Worm (Caenorhabditis elegans): ENCODE results near the gene dpy-28.

Gene dpy-28

DNA sequence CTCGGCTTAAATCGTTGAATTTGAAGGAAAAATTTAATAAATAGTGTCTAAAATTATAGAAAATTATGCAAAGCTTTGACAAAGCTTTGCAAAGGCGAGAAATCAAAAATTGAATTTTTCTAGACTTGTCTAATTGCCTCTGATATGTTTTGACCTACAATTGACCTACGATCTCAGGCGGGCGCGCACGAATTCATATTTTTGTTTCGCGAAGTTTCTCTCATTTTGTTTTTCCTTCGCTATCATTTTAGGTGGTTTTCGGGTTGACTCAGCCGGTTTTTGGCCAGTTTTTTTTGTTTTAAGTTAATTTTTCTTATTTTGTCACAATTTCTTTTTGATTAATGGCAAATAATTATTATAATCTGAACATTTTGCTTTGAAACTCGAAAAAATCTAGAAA is 44.3 kb downstream of the dpy-28 start (continued):
- TF ChIP-seq C06A6.2 (GFP tag; conservative IDR thresholded peaks at IDR 0.05): no peak
- TF ChIP-seq xnd-1 (tag; optimal IDR thresholded peaks at IDR 0.05): peak; percentile 97
- TF ChIP-seq Y79H2A.3 (GFP tag; conservative IDR thresholded peaks at IDR 0.05): peak; percentile 69; the same call in 1 of the 2 replicates
- peak; percentile 80; the same call in 1 of the 2 replicates for TF ChIP-seq Y95B8A.8 (GFP tag; IDR thresholded peaks at IDR 0.05)
- TF ChIP-seq B0035.1 (tag; optimal IDR thresholded peaks at IDR 0.05): no peak
- peak; percentile 75 for TF ChIP-seq ceh-100 (GFP tag; IDR thresholded peaks at IDR 0.05)
- TF ChIP-seq lag-1 (GFP tag; IDR thresholded peaks at IDR 0.05): no peak
- TF ChIP-seq snpc-1.1 (tag; optimal IDR thresholded peaks at IDR 0.05; ENCODE audit: insufficient read depth): peak; percentile 38
- TF ChIP-seq tbp1 (GFP tag; optimal IDR thresholded peaks at IDR 0.05): peak; percentile 41
- TF ChIP-seq T07F8.4 (tag; optimal IDR thresholded peaks at IDR 0.05): no peak
- peak; percentile 21 for TF ChIP-seq snpc-1.3 (tag; optimal IDR thresholded peaks at IDR 0.05; ENCODE audit: insufficient read depth)
- TF ChIP-seq lin-35 (GFP tag; optimal IDR thresholded peaks at IDR 0.05): peak in 1 of 3 experiments; percentile 84
- TF ChIP-seq F57C9.4 (tag; optimal IDR thresholded peaks at IDR 0.05): no peak
- TF ChIP-seq athp-1 (tag; optimal IDR thresholded peaks at IDR 0.05): no peak
- no peak for TF ChIP-seq ztf-22 (GFP tag; optimal IDR thresholded peaks at IDR 0.05)
- no peak for TF ChIP-seq atf-7 (tag; optimal IDR thresholded peaks at IDR 0.05)
- TF ChIP-seq C17E4.6 (GFP tag; IDR thresholded peaks at IDR 0.05): no peak; the same call in 1 of the 2 replicates
- no peak for TF ChIP-seq ztf-3 (GFP tag; optimal IDR thresholded peaks at IDR 0.05)
- TF ChIP-seq let-526 (GFP tag; IDR thresholded peaks at IDR 0.05): no peak
- peak; percentile 73 for TF ChIP-seq lin-54 (GFP tag; optimal IDR thresholded peaks at IDR 0.05)
- TF ChIP-seq Y53G8AR.9 (GFP tag; conservative IDR thresholded peaks at IDR 0.05): peak; percentile 75; the same call in 1 of the 2 replicates
- TF ChIP-seq hlh-26 (GFP tag; conservative IDR thresholded peaks at IDR 0.05): no peak
- TF ChIP-seq F22D6.2 (tag; optimal IDR thresholded peaks at IDR 0.05): no peak
- peak; percentile 59; the same call in 1 of the 2 replicates for TF ChIP-seq nfyb-1 (GFP tag; IDR thresholded peaks at IDR 0.05)
- TF ChIP-seq lin-26 (GFP tag; IDR thresholded peaks at IDR 0.05): no peak
- no peak for TF ChIP-seq egl-44 (GFP tag; IDR thresholded peaks at IDR 0.05)
- TF ChIP-seq hsf-1 (GFP tag; IDR thresholded peaks at IDR 0.05): peak; percentile 99
- TF ChIP-seq unc-62 (GFP tag; optimal IDR thresholded peaks at IDR 0.05): no peak
- peak; percentile 89 for TF ChIP-seq tlf-1 (GFP tag; optimal IDR thresholded peaks at IDR 0.05)
- peak; percentile 3 for TF ChIP-seq rpc-1 (optimal IDR thresholded peaks at IDR 0.05)
- TF ChIP-seq rpc-1 (tag; optimal IDR thresholded peaks at IDR 0.05): no peak
- peak; percentile 14 for TF ChIP-seq him-1 (tag; optimal IDR thresholded peaks at IDR 0.05)
- no peak; the same call in 1 of the 2 replicates for TF ChIP-seq ekl-4 (GFP tag; IDR thresholded peaks at IDR 0.05)
- TF ChIP-seq ceh-79 (tag; optimal IDR thresholded peaks at IDR 0.05): no peak
- TF ChIP-seq die-1 (tag; optimal IDR thresholded peaks at IDR 0.05): no peak
- TF ChIP-seq nfya-2 (GFP tag; IDR thresholded peaks at IDR 0.05): no peak
- no peak for TF ChIP-seq F37B4.10 (GFP tag; IDR thresholded peaks at IDR 0.05)
- TF ChIP-seq fkh-3 (tag; optimal IDR thresholded peaks at IDR 0.05): no peak
- TF ChIP-seq ets-4 (GFP tag; optimal IDR thresholded peaks at IDR 0.05): no peak
- peak; percentile 98 for TF ChIP-seq madf-8 (GFP tag; conservative IDR thresholded peaks at IDR 0.05)
- TF ChIP-seq efl-1 (GFP tag; optimal IDR thresholded peaks at IDR 0.05): peak; percentile 99

DNA sequence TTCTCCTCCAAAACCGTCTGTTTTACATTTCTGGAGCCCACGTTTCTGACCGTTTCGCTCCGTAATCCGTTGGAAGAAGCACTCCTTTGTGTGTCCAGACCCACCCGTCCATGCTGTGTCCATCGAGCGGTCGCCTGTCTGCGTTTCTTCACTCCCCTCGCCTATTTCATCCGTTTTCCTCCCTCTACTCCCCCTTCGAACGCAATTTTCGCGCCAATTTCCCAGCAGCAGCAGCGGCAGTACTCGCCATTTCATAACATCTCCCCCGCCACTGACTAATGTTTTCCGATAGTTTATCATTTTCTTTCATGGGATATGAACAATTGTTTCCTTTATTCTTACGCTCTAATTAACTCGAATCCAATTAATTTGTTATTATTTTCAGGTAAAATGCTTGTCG is 45.0 kb downstream of the dpy-28 start:
- TF ChIP-seq hmg-1.2 (GFP tag; IDR thresholded peaks at IDR 0.05) (peak; percentile 53; the same call in 1 of the 2 replicates), aptf-3 (GFP tag; IDR thresholded peaks at IDR 0.05) (no peak), B0035.1 (tag; optimal IDR thresholded peaks at IDR 0.05) (no peak), rec-8 (tag; optimal IDR thresholded peaks at IDR 0.05) (no peak), hmg-20 (GFP tag; IDR thresholded peaks at IDR 0.05) (no peak), egl-18 (GFP tag; IDR thresholded peaks at IDR 0.05) (no peak), sptf-2 (GFP tag; optimal IDR thresholded peaks at IDR 0.05) (no peak), F57C9.4 (tag; optimal IDR thresholded peaks at IDR 0.05) (no peak), die-1 (tag; optimal IDR thresholded peaks at IDR 0.05) (no peak), egl-44 (GFP tag; IDR thresholded peaks at IDR 0.05) (no peak), madf-3 (GFP tag; IDR thresholded peaks at IDR 0.05) (no peak), egrh-3 (GFP tag; IDR thresholded peaks at IDR 0.05) (peak; percentile 82), nhr-179 (tag; optimal IDR thresholded peaks at IDR 0.05) (no peak), repo-1 (tag; optimal IDR thresholded peaks at IDR 0.05) (no peak)
